Worm (Caenorhabditis elegans) whole organism, L1 larva: ENCODE results near the gene vkmt-1.

Experiments used
- C04F5.9 ChIP-seq: sonication (generic microtip); optimal IDR thresholded peaks from 2 replicates; lab custom pipeline; 2016; ENCODE audit warnings: missing genetic modification characterization, missing compliant biosample characterization
- F16B12.6 ChIP-seq: fragments of 150-350 bp; optimal IDR thresholded peaks from 2 replicates; lab custom pipeline; 2014; ENCODE audit warnings: missing biosample characterization, missing genetic modification characterization
- alr-1 ChIP-seq: fragments of 200-800 bp; sonication (Bioruptor generic); optimal IDR thresholded peaks from 2 replicates; lab custom pipeline; 2018; ENCODE audit warnings: borderline replicate concordance, mild to moderate bottlenecking, missing genetic modification characterization, missing compliant biosample characterization
- ama-1 ChIP-seq: fragments of 150-350 bp; optimal IDR thresholded peaks from 2 replicates; lab custom pipeline; 2014
- blmp-1 ChIP-seq: fragments of 150-350 bp; optimal IDR thresholded peaks from 2 replicates; lab custom pipeline; 2014; ENCODE audit warnings: missing biosample characterization, missing genetic modification characterization
- ceh-63 ChIP-seq: fragments of 200-800 bp; sonication (Bioruptor generic); optimal IDR thresholded peaks from 2 replicates; lab custom pipeline; 2018; ENCODE audit warnings: mild to moderate bottlenecking, missing genetic modification characterization, missing compliant biosample characterization
- ceh-88 ChIP-seq: fragments of 200-800 bp; sonication (Bioruptor generic); IDR thresholded peaks from 2 replicates; pipeline ENCODE4 v1.3.6; 2022; ENCODE audit warnings: missing genetic modification characterization, missing compliant biosample characterization
- ceh-90 ChIP-seq: sonication (generic microtip); optimal IDR thresholded peaks from 2 replicates; lab custom pipeline; 2016; ENCODE audit warnings: missing genetic modification characterization, missing compliant biosample characterization
- ces-1 ChIP-seq: fragments of 150-350 bp; optimal IDR thresholded peaks from 2 replicates; lab custom pipeline; 2014; ENCODE audit warnings: missing biosample characterization, missing genetic modification reagents, missing genetic modification characterization
- dpl-1 ChIP-seq, 3 experiments: fragments of 150-350 bp in 2 of 3; sonication (generic microtip) in 1 of 3; optimal IDR thresholded peaks; 2 replicates each; lab custom pipeline; 2014 to 2017; ENCODE audit warnings: missing biosample characterization in 3 of 3, missing genetic modification characterization in 3 of 3, missing genetic modification reagents in 3 of 3
- dsc-1 ChIP-seq: sonication (generic microtip); optimal IDR thresholded peaks from 2 replicates; lab custom pipeline; 2016; ENCODE audit warnings: mild to moderate bottlenecking, missing genetic modification characterization, missing compliant biosample characterization
- efl-1 ChIP-seq, 4 experiments: fragments of 150-350 bp; optimal IDR thresholded peaks in 3 of 4; peaks in 1 of 4; 1 replicate in 1 of 4; 2 replicates in 3 of 4; lab custom pipeline; 2014; ENCODE audit warnings: missing biosample characterization in 2 of 4, missing genetic modification characterization in 2 of 4, missing genetic modification reagents in 2 of 4
- efl-3 ChIP-seq: fragments of 200-800 bp; sonication (Bioruptor generic); optimal IDR thresholded peaks from 2 replicates; lab custom pipeline; 2018; ENCODE audit warnings: mild to moderate bottlenecking, missing genetic modification characterization, missing compliant biosample characterization
- elt-2 ChIP-seq: sonication (generic microtip); optimal IDR thresholded peaks from 2 replicates; lab custom pipeline; 2016; ENCODE audit warnings: missing genetic modification characterization, mild to moderate bottlenecking, inconsistent platforms, missing compliant biosample characterization, missing genetic modification reagents
- elt-3 ChIP-seq, 6 experiments: fragments of 150-350 bp in 1 of 6; sonication (generic microtip); optimal IDR thresholded peaks; 2 replicates each; lab custom pipeline; 2017 to 2018; ENCODE audit warnings: missing biosample characterization in 6 of 6, missing genetic modification characterization in 6 of 6, inconsistent platforms in 1 of 6
- fkh-10 ChIP-seq: sonication (generic microtip); optimal IDR thresholded peaks from 2 replicates; lab custom pipeline; 2017; ENCODE audit warnings: missing biosample characterization, missing genetic modification reagents, missing genetic modification characterization
- fkh-4 ChIP-seq: sonication (generic microtip); optimal IDR thresholded peaks from 2 replicates; lab custom pipeline; 2016; ENCODE audit warnings: missing compliant biosample characterization, missing genetic modification characterization, borderline replicate concordance
- fos-1 ChIP-seq: fragments of 150-350 bp; optimal IDR thresholded peaks from 2 replicates; lab custom pipeline; 2014; ENCODE audit warnings: missing biosample characterization, missing genetic modification characterization
- hlh-4 ChIP-seq: sonication (generic microtip); optimal IDR thresholded peaks from 2 replicates; lab custom pipeline; 2016; ENCODE audit warnings: mild to moderate bottlenecking, missing genetic modification characterization, missing compliant biosample characterization
- isw-1 ChIP-seq: fragments of 200-800 bp; sonication (Bioruptor generic); IDR thresholded peaks from 2 replicates; pipeline ENCODE4 v1.3.6; 2022; ENCODE audit warnings: missing genetic modification characterization, missing compliant biosample characterization
- lin-15B ChIP-seq: fragments of 150-350 bp; sonication (generic microtip); optimal IDR thresholded peaks from 3 replicates; lab custom pipeline; 2014; ENCODE audit warnings: missing biosample characterization, missing genetic modification characterization
- lin-35 ChIP-seq, 2 experiments: fragments of 150-350 bp; optimal IDR thresholded peaks; 2 replicates each; lab custom pipeline; 2014; ENCODE audit warnings: missing biosample characterization in 2 of 2, missing genetic modification characterization in 2 of 2, missing genetic modification reagents in 2 of 2
- lsy-2 ChIP-seq, 2 experiments: fragments of 150-350 bp; optimal IDR thresholded peaks; 2 replicates each; lab custom pipeline; 2014; ENCODE audit warnings: missing biosample characterization in 2 of 2, missing genetic modification characterization in 2 of 2
- mdl-1 ChIP-seq, 2 experiments: fragments of 150-350 bp; optimal IDR thresholded peaks; 2 replicates each; lab custom pipeline; 2014 to 2017; ENCODE audit warnings: missing biosample characterization in 2 of 2, missing genetic modification characterization in 2 of 2, inconsistent platforms in 1 of 2
- mep-1 ChIP-seq: fragments of 150-350 bp; optimal IDR thresholded peaks from 2 replicates; lab custom pipeline; 2014; ENCODE audit warnings: missing biosample characterization, missing genetic modification characterization
- nhr-11 ChIP-seq: fragments of 150-350 bp; optimal IDR thresholded peaks from 2 replicates; lab custom pipeline; 2014; ENCODE audit warnings: missing biosample characterization, missing genetic modification characterization
- nhr-19 ChIP-seq: fragments of 200-800 bp; sonication (Bioruptor generic); conservative IDR thresholded peaks from 2 replicates; pipeline ENCODE4 v1.3.6; 2022; ENCODE audit warnings: missing genetic modification characterization, missing compliant biosample characterization
- nhr-28 ChIP-seq: fragments of 150-350 bp; optimal IDR thresholded peaks from 2 replicates; lab custom pipeline; 2014; ENCODE audit warnings: missing biosample characterization, missing genetic modification characterization
- nhr-76 ChIP-seq: sonication (generic microtip); optimal IDR thresholded peaks from 2 replicates; lab custom pipeline; 2017; ENCODE audit warnings: missing biosample characterization, missing genetic modification characterization
- nhr-85 ChIP-seq: sonication (generic microtip); peaks from one replicate; lab custom pipeline; 2016; ENCODE audit warnings: missing genetic modification characterization, inconsistent platforms, missing compliant biosample characterization
- pax-3 ChIP-seq: fragments of 200-800 bp; sonication (Bioruptor generic); optimal IDR thresholded peaks from 2 replicates; lab custom pipeline; 2018; ENCODE audit warnings: mild to moderate bottlenecking, missing genetic modification characterization, moderate library complexity, missing compliant biosample characterization
- pqm-1 ChIP-seq: sonication (generic microtip); optimal IDR thresholded peaks from 3 replicates; lab custom pipeline; 2017; ENCODE audit warnings: missing biosample characterization, missing genetic modification characterization
- rnt-1 ChIP-seq: sonication (generic microtip); optimal IDR thresholded peaks from 2 replicates; lab custom pipeline; 2016; ENCODE audit warnings: mild to moderate bottlenecking, missing genetic modification characterization, moderate library complexity, missing compliant biosample characterization
- snpc-4 ChIP-seq: fragments of 150-350 bp; optimal IDR thresholded peaks from 2 replicates; lab custom pipeline; 2014; ENCODE audit warnings: missing biosample characterization, missing genetic modification characterization
- sox-4 ChIP-seq: sonication (generic microtip); optimal IDR thresholded peaks from 2 replicates; lab custom pipeline; 2016; ENCODE audit warnings: missing genetic modification characterization, missing compliant biosample characterization
- sup-37 ChIP-seq: fragments of 200-800 bp; sonication (Bioruptor generic); optimal IDR thresholded peaks from 2 replicates; lab custom pipeline; 2018; ENCODE audit warnings: mild to moderate bottlenecking, missing genetic modification characterization, missing compliant biosample characterization
- swsn-7 ChIP-seq: sonication (generic microtip); optimal IDR thresholded peaks from 2 replicates; lab custom pipeline; 2016; ENCODE audit warnings: missing genetic modification characterization, missing compliant biosample characterization
- unc-30 ChIP-seq: sonication (generic microtip); optimal IDR thresholded peaks from 2 replicates; lab custom pipeline; 2017; ENCODE audit warnings: missing biosample characterization, missing genetic modification characterization
- vab-15 ChIP-seq: sonication (generic microtip); optimal IDR thresholded peaks from 2 replicates; lab custom pipeline; 2017; ENCODE audit warnings: missing genotype, mild to moderate bottlenecking, missing genetic modification characterization, missing compliant biosample characterization
- xbp-1 ChIP-seq: sonication (generic microtip); optimal IDR thresholded peaks from 2 replicates; lab custom pipeline; 2016; ENCODE audit warnings: missing genetic modification characterization, missing compliant biosample characterization
- zip-4 ChIP-seq: fragments of 200-800 bp; sonication (Bioruptor generic); optimal IDR thresholded peaks from 2 replicates; lab custom pipeline; 2018; ENCODE audit warnings: mild to moderate bottlenecking, missing genetic modification characterization, moderate library complexity, missing compliant biosample characterization
- ztf-4 ChIP-seq: fragments of 150-350 bp; optimal IDR thresholded peaks from 2 replicates; lab custom pipeline; 2014; ENCODE audit warnings: missing biosample characterization, missing genetic modification characterization

Gene vkmt-1

DNA sequence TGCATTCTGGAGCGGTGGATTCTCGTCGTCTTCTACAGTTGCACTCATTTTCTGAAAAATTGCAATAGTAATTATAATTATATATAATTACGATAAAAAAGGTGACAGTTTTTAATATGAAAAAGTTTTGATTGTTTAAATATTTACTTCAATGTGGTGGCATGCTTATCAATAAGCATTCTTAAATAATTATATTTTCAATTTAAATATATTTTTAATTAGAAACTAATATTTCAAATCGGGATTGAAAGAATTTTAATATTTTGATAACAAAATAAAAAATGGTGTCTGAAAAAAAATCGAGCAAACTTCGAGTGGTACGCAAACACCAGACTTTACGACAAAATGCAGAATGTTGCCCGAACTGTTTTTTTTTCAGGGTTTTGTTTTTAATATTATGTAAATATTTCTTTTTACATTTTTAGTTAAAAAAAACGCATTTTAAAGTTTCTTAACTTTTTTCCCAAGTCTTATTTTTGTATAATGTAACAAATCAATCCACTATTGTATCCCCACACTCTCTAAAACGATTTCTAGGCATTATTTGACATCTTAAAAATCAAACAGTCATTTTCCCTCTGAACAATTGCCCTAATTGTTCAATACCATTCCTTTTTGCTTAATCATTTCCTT is 3.7 kb downstream of the vkmt-1 start, which contains the start of the genes C42C1.12 and C42C1.19:
Gene C42C1.12, minus strand, starts transcription at position 51 of the 633 bp plus-strand sequence.
Gene C42C1.19, plus strand, starts transcription at position 583 of the 633 bp plus-strand sequence.
- no peak for TF ChIP-seq zip-4 (GFP tag; lab: Kevin White, UChicago)
- no peak for TF ChIP-seq nhr-28
- TF ChIP-seq lsy-2 (tag; optimal IDR thresholded peaks at IDR 0.05; lab: Kevin White, UChicago) = peak; percentile 54 to 61
- no peak for TF ChIP-seq fos-1 (tag; lab: Kevin White, UChicago)
- no peak for TF ChIP-seq ama-1 (lab: Kevin White, UChicago)
- TF ChIP-seq unc-30 (tag; lab: Kevin White, UChicago) = no peak
- TF ChIP-seq F16B12.6 (tag; lab: Kevin White, UChicago) = peak; percentile 82
- no peak for TF ChIP-seq sox-4 (tag; lab: Kevin White, UChicago)
- peak; percentile 1 to 14 for TF ChIP-seq lin-35 (GFP tag; optimal IDR thresholded peaks at IDR 0.05; lab: Kevin White, UChicago)
- no peak for TF ChIP-seq C04F5.9
- no peak for TF ChIP-seq mdl-1 (tag; optimal IDR thresholded peaks at IDR 0.05; lab: Kevin White, UChicago)
- TF ChIP-seq hlh-4 = no peak
- no peak for TF ChIP-seq isw-1 (GFP tag; lab: Robert Waterston, UW)
- no peak for TF ChIP-seq ceh-90 (tag; lab: Kevin White, UChicago)
- peak; percentile 1 to 30 for TF ChIP-seq efl-1 (optimal IDR thresholded peaks at IDR 0.05; lab: Kevin White, UChicago)
- TF ChIP-seq efl-1 (GFP tag; optimal IDR thresholded peaks at IDR 0.05 in 1 of 2; lab: Kevin White, UChicago) = peak in 1 of 2 experiments; percentile 45
- TF ChIP-seq blmp-1 (tag; lab: Kevin White, UChicago) = peak; percentile 15
- TF ChIP-seq dpl-1 (GFP tag; optimal IDR thresholded peaks at IDR 0.05; lab: Kevin White, UChicago) = peak in 1 of 3 experiments; percentile 39
- peak; percentile 53 for TF ChIP-seq mep-1
- TF ChIP-seq ces-1 (GFP tag; lab: Kevin White, UChicago) = no peak
- TF ChIP-seq nhr-76 (tag; lab: Kevin White, UChicago) = no peak
- TF ChIP-seq swsn-7 (tag; lab: Kevin White, UChicago) = peak; percentile 3
- peak; percentile 32 for TF ChIP-seq xbp-1 (tag; lab: Kevin White, UChicago)
- TF ChIP-seq elt-2 (tag; lab: Kevin White, UChicago) = no peak
- TF ChIP-seq pax-3 (tag; lab: Kevin White, UChicago) = no peak
- TF ChIP-seq pqm-1 (tag; lab: Kevin White, UChicago) = no peak
- no peak for TF ChIP-seq ztf-4 (tag; lab: Kevin White, UChicago)
- no peak for TF ChIP-seq rnt-1 (tag; lab: Kevin White, UChicago)
- no peak for TF ChIP-seq fkh-10

DNA sequence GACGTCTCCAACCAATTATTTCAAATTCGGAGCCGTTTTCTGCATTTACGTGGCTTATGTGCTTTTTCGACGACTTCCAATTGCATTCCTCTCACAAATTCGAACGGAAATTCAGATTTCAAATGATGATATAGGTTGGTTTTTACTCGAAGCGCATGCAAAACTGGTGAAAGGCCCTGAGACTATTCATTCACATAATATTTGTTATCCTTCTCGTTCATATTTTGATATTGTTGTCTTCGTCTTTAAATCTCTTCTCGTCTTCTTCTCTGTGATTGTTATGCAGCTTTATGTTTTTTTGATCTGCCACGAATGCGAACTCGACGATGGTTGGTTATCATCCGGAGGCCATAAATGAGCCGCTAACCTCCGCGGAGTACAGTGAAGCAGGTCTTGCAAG is 4.3 kb downstream of the vkmt-1 start, which contains the start of gene hpo-12:
Gene hpo-12, plus strand, starts transcription at position 301 of the 400 bp plus-strand sequence.
- no peak for TF ChIP-seq fkh-4

DNA sequence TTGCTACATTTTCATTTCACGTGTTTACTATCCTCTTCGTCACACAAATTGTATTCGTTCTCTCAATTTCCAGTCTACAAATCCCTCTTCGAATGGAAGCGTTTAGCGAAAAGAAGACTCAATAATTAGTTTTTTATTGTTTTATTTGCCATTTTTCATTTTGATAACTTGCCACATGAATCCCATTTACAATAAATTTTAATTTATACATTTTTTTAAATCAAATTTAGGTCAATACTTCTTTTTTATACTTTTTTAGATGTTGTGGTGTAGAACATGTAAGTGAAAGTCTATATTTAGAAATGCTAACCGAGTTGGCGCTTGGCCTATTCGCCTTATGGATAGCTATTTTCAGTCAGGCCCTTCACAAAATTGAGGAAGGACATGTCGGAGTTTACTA is 9.1 kb downstream of the vkmt-1 start, which contains the start of gene erl-1:
Gene erl-1, plus strand, starts transcription at position 301 of the 400 bp plus-strand sequence.
- no peak for TF ChIP-seq sup-37 (GFP tag; lab: Kevin White, UChicago)
- TF ChIP-seq efl-3 (GFP tag; lab: Kevin White, UChicago) = no peak
- no peak for TF ChIP-seq snpc-4
- TF ChIP-seq nhr-19 = no peak
- no peak for TF ChIP-seq fos-1 (tag; lab: Kevin White, UChicago)
- no peak for TF ChIP-seq ztf-4 (tag; lab: Kevin White, UChicago)
- no peak for TF ChIP-seq lsy-2 (tag; optimal IDR thresholded peaks at IDR 0.05; lab: Kevin White, UChicago)
- TF ChIP-seq ceh-63 (GFP tag; lab: Kevin White, UChicago) = no peak
- no peak for TF ChIP-seq nhr-11 (tag; lab: Kevin White, UChicago)
- no peak for TF ChIP-seq elt-3 (tag; optimal IDR thresholded peaks at IDR 0.05; lab: Kevin White, UChicago)
- no peak for TF ChIP-seq alr-1 (tag; lab: Kevin White, UChicago)
- TF ChIP-seq nhr-76 (tag; lab: Kevin White, UChicago) = no peak
- no peak for TF ChIP-seq dsc-1 (tag; lab: Kevin White, UChicago)
- no peak for TF ChIP-seq vab-15 (tag; lab: Kevin White, UChicago)
- TF ChIP-seq ceh-90 (tag; lab: Kevin White, UChicago) = no peak
- TF ChIP-seq nhr-85 (tag; lab: Kevin White, UChicago) = no peak
- no peak for TF ChIP-seq lin-15B (tag; lab: Kevin White, UChicago)
- no peak for TF ChIP-seq F16B12.6 (tag; lab: Kevin White, UChicago)
- no peak for TF ChIP-seq rnt-1 (tag; lab: Kevin White, UChicago)
- TF ChIP-seq ceh-88 (GFP tag; lab: Robert Waterston, UW) = no peak
